Worm (Caenorhabditis elegans): ENCODE measurements around the gene srr-7.

srr-7 gene

ce11 chrV:15083659-15084058 is 44.4 kb upstream of the srr-7 start (continued):
- TF ChIP-seq C06A6.2 (GFP tag; conservative IDR thresholded peaks at IDR 0.05) (no peak), K12H6.12 (tag; optimal IDR thresholded peaks at IDR 0.05) (no peak), tbp1 (GFP tag; optimal IDR thresholded peaks at IDR 0.05) (peak; percentile 53), ceh-27 (GFP tag; optimal IDR thresholded peaks at IDR 0.05) (no peak), ceh-79 (tag; optimal IDR thresholded peaks at IDR 0.05) (no peak), D2030.7 (GFP tag; IDR thresholded peaks at IDR 0.05) (peak; percentile 45), him-1 (tag; optimal IDR thresholded peaks at IDR 0.05) (no peak), hmg-1.2 (GFP tag; IDR thresholded peaks at IDR 0.05) (peak; percentile 40), repo-1 (tag; optimal IDR thresholded peaks at IDR 0.05) (peak; percentile 71), T07F8.4 (tag; optimal IDR thresholded peaks at IDR 0.05) (peak; percentile 34), ceh-100 (GFP tag; IDR thresholded peaks at IDR 0.05) (no peak), ceh-91 (GFP tag; IDR thresholded peaks at IDR 0.05) (no peak), snpc-1.1 (tag; optimal IDR thresholded peaks at IDR 0.05; ENCODE audit: insufficient read depth) (no peak), hlh-26 (GFP tag; conservative IDR thresholded peaks at IDR 0.05) (no peak), mxl-1 (tag; optimal IDR thresholded peaks at IDR 0.05) (no peak), lsl-1 (GFP tag; optimal IDR thresholded peaks at IDR 0.05) (peak; percentile 30), lin-54 (GFP tag; optimal IDR thresholded peaks at IDR 0.05) (peak; percentile 27), F33H1.4 (GFP tag; IDR thresholded peaks at IDR 0.05) (no peak), B0336.3 (GFP tag; IDR thresholded peaks at IDR 0.05) (peak; percentile 82), rec-8 (tag; optimal IDR thresholded peaks at IDR 0.05) (no peak), madf-3 (GFP tag; IDR thresholded peaks at IDR 0.05) (peak; percentile 58; the same call in 1 of the 2 replicates), Y95B8A.8 (GFP tag; IDR thresholded peaks at IDR 0.05) (0 out of 2 replicates have a peak, but pooled peaks have one; percentile 40), akir-1 (GFP tag; optimal IDR thresholded peaks at IDR 0.05) (no peak), pha-4 (tag; optimal IDR thresholded peaks at IDR 0.05) (no peak), aptf-3 (GFP tag; IDR thresholded peaks at IDR 0.05) (no peak), mes-4 (tag; optimal IDR thresholded peaks at IDR 0.05) (no peak), F10E7.11 (tag; optimal IDR thresholded peaks at IDR 0.05) (peak; percentile 22), somi-1 (GFP tag; optimal IDR thresholded peaks at IDR 0.05) (no peak), dpl-1 (GFP tag; optimal IDR thresholded peaks at IDR 0.05) (no peak), nhr-120 (GFP tag; IDR thresholded peaks at IDR 0.05) (no peak), dpff-1 (tag; optimal IDR thresholded peaks at IDR 0.05) (no peak), hlh-12 (tag; optimal IDR thresholded peaks at IDR 0.05) (no peak), let-607 (tag; optimal IDR thresholded peaks at IDR 0.05) (no peak), lin-40 (tag; optimal IDR thresholded peaks at IDR 0.05) (no peak), Y79H2A.3 (GFP tag; conservative IDR thresholded peaks at IDR 0.05) (no peak), T26A5.8 (tag; optimal IDR thresholded peaks at IDR 0.05) (no peak), attf-3 (GFP tag; conservative IDR thresholded peaks at IDR 0.05) (no peak), snpc-3.4 (tag; optimal IDR thresholded peaks at IDR 0.05) (no peak), ama-1 (optimal IDR thresholded peaks at IDR 0.05) (peak; percentile 68), ama-1 (GFP tag; optimal IDR thresholded peaks at IDR 0.05) (peak in 1 of 2 experiments; percentile 80), let-526 (GFP tag; IDR thresholded peaks at IDR 0.05) (no peak), ztf-18 (tag; optimal IDR thresholded peaks at IDR 0.05) (no peak), ztf-3 (GFP tag; optimal IDR thresholded peaks at IDR 0.05) (no peak), F49E8.2 (tag; optimal IDR thresholded peaks at IDR 0.05; ENCODE audit: insufficient read depth) (no peak), tlf-1 (GFP tag; optimal IDR thresholded peaks at IDR 0.05) (peak; percentile 55), fkh-3 (tag; optimal IDR thresholded peaks at IDR 0.05) (no peak), nhr-80 (tag; optimal IDR thresholded peaks at IDR 0.05) (no peak), unc-130 (GFP tag; optimal IDR thresholded peaks at IDR 0.05) (no peak), ZK185.1 (tag; optimal IDR thresholded peaks at IDR 0.05; ENCODE audit: poor library complexity, severe bottlenecking) (peak; percentile 30), unc-62 (GFP tag; optimal IDR thresholded peaks at IDR 0.05) (no peak)

Data from whole organism, young adult.